Worm (Caenorhabditis elegans): ENCODE measurements around the gene T14B4.20.
A peak's percentile ranks its signal among the peaks of the same experiment; 100 is the strongest.

ce11 chrII:6705593-6706228 lies 11.0 kb upstream of the T14B4.20 start, which contains the start of gene rpy-1:
- TF ChIP-seq ces-1 (GFP tag; optimal IDR thresholded peaks at IDR 0.05) (no peak), lsy-2 (tag; optimal IDR thresholded peaks at IDR 0.05) (peak; percentile 36 to 51), ztf-11 (tag; optimal IDR thresholded peaks at IDR 0.05) (no peak)
